Worm (Caenorhabditis elegans) whole organism, early embryonic: ENCODE measurements around the gene clec-169.

Experiments
- B0310.2 ChIP-seq: sonication (generic microtip); optimal IDR thresholded peaks from 2 replicates; lab custom pipeline; 2016; ENCODE audit warnings: mild to moderate bottlenecking, missing genetic modification characterization, missing compliant biosample characterization
- F13C5.2 ChIP-seq: sonication (generic microtip); optimal IDR thresholded peaks from 2 replicates; lab custom pipeline; 2017; ENCODE audit warnings: mild to moderate bottlenecking, missing genetic modification characterization, inconsistent platforms, missing compliant biosample characterization
- aly-1 ChIP-seq: sonication (generic microtip); optimal IDR thresholded peaks from 2 replicates; lab custom pipeline; 2016; ENCODE audit warnings: missing genetic modification characterization, missing compliant biosample characterization
- ama-1 ChIP-seq: fragments of 150-350 bp; optimal IDR thresholded peaks from 2 replicates; lab custom pipeline; 2014
- ceh-36 ChIP-seq: sonication (generic microtip); optimal IDR thresholded peaks from 2 replicates; lab custom pipeline; 2016; ENCODE audit warnings: missing genetic modification characterization, inconsistent platforms, missing compliant biosample characterization
- ets-7 ChIP-seq: sonication (generic microtip); optimal IDR thresholded peaks from 2 replicates; lab custom pipeline; 2016; ENCODE audit warnings: missing genotype, missing genetic modification characterization, missing compliant biosample characterization
- hmbx-1 ChIP-seq: sonication (generic microtip); optimal IDR thresholded peaks from 2 replicates; lab custom pipeline; 2016; ENCODE audit warnings: mild to moderate bottlenecking, missing genetic modification characterization, missing compliant biosample characterization
- hnd-1 ChIP-seq: sonication (generic microtip); optimal IDR thresholded peaks from 2 replicates; lab custom pipeline; 2016; ENCODE audit warnings: missing genetic modification characterization, missing compliant biosample characterization
- scrt-1 ChIP-seq: fragments of 200-800 bp; sonication (Bioruptor generic); IDR thresholded peaks from 2 replicates; pipeline ENCODE4 v1.3.6; 2022; ENCODE audit warnings: missing genetic modification characterization, missing compliant biosample characterization
- sea-1 ChIP-seq: fragments of 200-800 bp; sonication (Bioruptor generic); conservative IDR thresholded peaks from 2 replicates; pipeline ENCODE4 v1.3.6; 2022; ENCODE audit warnings: missing genetic modification characterization, missing compliant biosample characterization

- TF ChIP-seq ceh-36 (no peak), ama-1 (lab: Kevin White, UChicago) (no peak), F13C5.2 (tag; lab: Kevin White, UChicago) (no peak), sea-1 (no peak), B0310.2 (tag; lab: Kevin White, UChicago) (no peak), ets-7 (tag; lab: Kevin White, UChicago) (no peak), scrt-1 (GFP tag; lab: Robert Waterston, UW) (no peak), hnd-1 (tag; lab: Kevin White, UChicago) (no peak), aly-1 (no peak), hmbx-1 (tag; lab: Kevin White, UChicago) (no peak)
Measured at ce11 chrIV:1225596-1226232, 35.4 kb upstream of the clec-169 start, which contains the start of gene W09G12.8.
